Fruit fly (Drosophila melanogaster) whole organism, embryonic: Measurements from ENCODE around the gene wfs1.

ENCODE experiments used
- Abd-B ChIP-seq: fragments of 200-800 bp; sonication (Bioruptor generic); optimal IDR thresholded peaks from 2 replicates; lab custom pipeline; 2018; ENCODE audit warnings: missing biosample characterization, mild to moderate bottlenecking, missing genetic modification characterization, moderate library complexity
- B-H1 ChIP-seq: fragments of 200-800 bp; sonication (Bioruptor generic); IDR thresholded peaks from 3 replicates; pipeline ENCODE4 v1.3.6; 2022; ENCODE audit warnings: missing biosample characterization, missing genetic modification characterization
- CG10267 ChIP-seq: fragments of 200-800 bp; sonication (Bioruptor generic); optimal IDR thresholded peaks from 2 replicates; lab custom pipeline; 2018; ENCODE audit warnings: missing biosample characterization, mild to moderate bottlenecking, missing genetic modification characterization, moderate library complexity
- CG10979 ChIP-seq: fragments of 200-800 bp; sonication (Bioruptor generic); optimal IDR thresholded peaks from 2 replicates; lab custom pipeline; 2018; ENCODE audit warnings: missing biosample characterization, mild to moderate bottlenecking, missing genetic modification characterization, moderate library complexity
- CG12942 ChIP-seq: fragments of 200-800 bp; sonication (Bioruptor generic); optimal IDR thresholded peaks from 3 replicates; lab custom pipeline; 2016; ENCODE audit warnings: missing biosample characterization, missing genetic modification characterization
- CG13296 ChIP-seq: fragments of 200-800 bp; sonication (Bioruptor generic); optimal IDR thresholded peaks from 3 replicates; lab custom pipeline; 2018; ENCODE audit warnings: missing biosample characterization, mild to moderate bottlenecking, missing genetic modification characterization
- CG15514 ChIP-seq: fragments of 200-800 bp; sonication (Bioruptor generic); optimal IDR thresholded peaks from 3 replicates; lab custom pipeline; 2017; ENCODE audit warnings: missing biosample characterization, missing genetic modification characterization, mild to moderate bottlenecking, moderate library complexity, missing genetic modification reagents
- CG2712 ChIP-seq: fragments of 200-800 bp; optimal IDR thresholded peaks from 3 replicates; lab custom pipeline; 2019; ENCODE audit warnings: missing biosample characterization, mild to moderate bottlenecking, missing genetic modification characterization, moderate library complexity
- CG30431 ChIP-seq: fragments of 200-800 bp; sonication (Bioruptor generic); optimal IDR thresholded peaks from 2 replicates; lab custom pipeline; 2017; ENCODE audit warnings: missing biosample characterization, missing genetic modification characterization
- CG3065 ChIP-seq: fragments of 200-800 bp; sonication (Bioruptor generic); optimal IDR thresholded peaks from 2 replicates; lab custom pipeline; 2016; ENCODE audit warnings: missing biosample characterization, missing genetic modification characterization
- CG34376 ChIP-seq: fragments of 200-800 bp; sonication (Bioruptor generic); optimal IDR thresholded peaks from 2 replicates; lab custom pipeline; 2018; ENCODE audit warnings: missing biosample characterization, mild to moderate bottlenecking, missing genetic modification characterization
- CG4328 ChIP-seq: fragments of 200-800 bp; sonication (Bioruptor generic); optimal IDR thresholded peaks from 3 replicates; lab custom pipeline; 2017; ENCODE audit warnings: missing biosample characterization, missing genetic modification reagents, missing genetic modification characterization
- CG4617 ChIP-seq: fragments of 200-800 bp; sonication (Bioruptor generic); optimal IDR thresholded peaks from 3 replicates; lab custom pipeline; 2016; ENCODE audit warnings: missing biosample characterization, missing genetic modification characterization, borderline replicate concordance
- CG7372 ChIP-seq: fragments of 200-800 bp; sonication (Bioruptor generic); IDR thresholded peaks from 2 replicates; pipeline ENCODE4 v1.3.6; 2022; ENCODE audit warnings: missing biosample characterization, missing genetic modification characterization
- CG7963 ChIP-seq: fragments of 200-800 bp; sonication (Bioruptor generic); IDR thresholded peaks from 3 replicates; pipeline ENCODE4 v1.3.6; 2022; ENCODE audit warnings: missing biosample characterization, missing genetic modification characterization; ENCODE audit not compliant: partially characterized antibody
- CG8924 ChIP-seq: fragments of 200-800 bp; optimal IDR thresholded peaks from 3 replicates; lab custom pipeline; 2019; ENCODE audit warnings: missing biosample characterization, mild to moderate bottlenecking, missing genetic modification characterization, moderate library complexity
- CG9215 ChIP-seq: fragments of 200-800 bp; sonication (Bioruptor generic); IDR thresholded peaks from 2 replicates; pipeline ENCODE4 v1.3.6; 2022; ENCODE audit warnings: missing biosample characterization, missing genetic modification characterization
- CG9609 ChIP-seq: fragments of 200-800 bp; sonication (Bioruptor generic); optimal IDR thresholded peaks from 3 replicates; lab custom pipeline; 2016; ENCODE audit warnings: missing biosample characterization, missing genetic modification characterization
- D ChIP-seq, 2 experiments: fragments of 200-800 bp in 1 of 2; fragments of >200 bp in 1 of 2; sonication (Bioruptor generic) in 1 of 2; optimal IDR thresholded peaks; 2 replicates in 1 of 2; 3 replicates in 1 of 2; lab custom pipeline; 2017; ENCODE audit warnings: mild to moderate bottlenecking in 1 of 2, missing biosample characterization in 1 of 2, missing genetic modification characterization in 1 of 2, missing genetic modification reagents in 1 of 2
- Fer1 ChIP-seq: fragments of 200-800 bp; sonication (Bioruptor generic); optimal IDR thresholded peaks from 2 replicates; lab custom pipeline; 2017; ENCODE audit warnings: missing biosample characterization, mild to moderate bottlenecking, missing genetic modification characterization
- Meics ChIP-seq: fragments of 200-800 bp; sonication (Bioruptor generic); optimal IDR thresholded peaks from 2 replicates; lab custom pipeline; 2017; ENCODE audit warnings: missing biosample characterization, mild to moderate bottlenecking, missing genetic modification characterization
- NFAT ChIP-seq: fragments of 200-800 bp; sonication (Bioruptor generic); IDR thresholded peaks from 2 replicates; pipeline ENCODE4 v1.3.6; 2022; ENCODE audit warnings: missing biosample characterization, missing genetic modification characterization
- NfI ChIP-seq: fragments of 200-800 bp; sonication (Bioruptor generic); optimal IDR thresholded peaks from 3 replicates; lab custom pipeline; 2018; ENCODE audit warnings: missing biosample characterization, mild to moderate bottlenecking, missing genetic modification characterization, moderate library complexity
- Opbp ChIP-seq: fragments of 200-800 bp; sonication (Bioruptor generic); IDR thresholded peaks from 3 replicates; pipeline ENCODE4 v1.3.6; 2022; ENCODE audit warnings: missing biosample characterization, missing genetic modification characterization; ENCODE audit not compliant: partially characterized antibody
- Spps ChIP-seq: fragments of 200-800 bp; sonication (Bioruptor generic); optimal IDR thresholded peaks from 2 replicates; lab custom pipeline; 2018; ENCODE audit warnings: missing biosample characterization, mild to moderate bottlenecking, missing genetic modification characterization
- Sry-δ ChIP-seq: fragments of 200-800 bp; sonication (Bioruptor generic); optimal IDR thresholded peaks from 2 replicates; lab custom pipeline; 2016; ENCODE audit warnings: missing biosample characterization, missing genetic modification characterization
- amos ChIP-seq: fragments of 200-800 bp; sonication (Bioruptor generic); IDR thresholded peaks from 2 replicates; pipeline ENCODE4 v1.3.6; 2022; ENCODE audit warnings: missing biosample characterization, missing genetic modification characterization; ENCODE audit not compliant: partially characterized antibody
- chif ChIP-seq, 2 experiments: fragments of 200-800 bp; sonication (Bioruptor generic); optimal IDR thresholded peaks; 3 replicates each; lab custom pipeline; 2016; ENCODE audit warnings: missing biosample characterization in 2 of 2, missing genetic modification characterization in 2 of 2
- dysf ChIP-seq: fragments of 200-800 bp; sonication (Bioruptor generic); IDR thresholded peaks from 3 replicates; pipeline ENCODE4 v1.3.6; 2022; ENCODE audit warnings: missing biosample characterization, missing genetic modification characterization
- eve ChIP-seq, 2 experiments: fragments of >200 bp; optimal IDR thresholded peaks; 2 replicates each; lab custom pipeline; 2017; ENCODE audit warnings: missing biosample characterization in 2 of 2, missing genetic modification characterization in 2 of 2
- ewg ChIP-seq: fragments of 200-800 bp; sonication (Bioruptor generic); optimal IDR thresholded peaks from 3 replicates; lab custom pipeline; 2017; ENCODE audit warnings: mild to moderate bottlenecking, missing biosample characterization, missing genetic modification reagents, missing genetic modification characterization
- exex ChIP-seq: fragments of 200-800 bp; sonication (Bioruptor generic); optimal IDR thresholded peaks from 4 replicates; lab custom pipeline; 2018; ENCODE audit warnings: missing biosample characterization, mild to moderate bottlenecking, missing genetic modification characterization, moderate library complexity
- fd102C ChIP-seq: fragments of 200-800 bp; sonication (Bioruptor generic); optimal IDR thresholded peaks from 2 replicates; lab custom pipeline; 2018; ENCODE audit warnings: missing biosample characterization, mild to moderate bottlenecking, missing genetic modification characterization, moderate library complexity
- fd3F ChIP-seq: fragments of 200-800 bp; sonication (Bioruptor generic); optimal IDR thresholded peaks from 2 replicates; lab custom pipeline; 2018; ENCODE audit warnings: missing biosample characterization, mild to moderate bottlenecking, missing genetic modification characterization, moderate library complexity
- ftz-f1 ChIP-seq: fragments of 200-800 bp; sonication (Bioruptor generic); optimal IDR thresholded peaks from 2 replicates; lab custom pipeline; 2016; ENCODE audit warnings: missing biosample characterization, missing genetic modification characterization
- gce ChIP-seq: fragments of 200-800 bp; sonication (Bioruptor generic); IDR thresholded peaks from 3 replicates; pipeline ENCODE4 v1.3.6; 2022; ENCODE audit warnings: missing biosample characterization, missing genetic modification characterization
- gro ChIP-seq: fragments of 200-800 bp; sonication (Bioruptor generic); optimal IDR thresholded peaks from 2 replicates; lab custom pipeline; 2016; ENCODE audit warnings: missing biosample characterization, missing genetic modification characterization
- ind ChIP-seq: fragments of 200-800 bp; sonication (Bioruptor generic); optimal IDR thresholded peaks from 3 replicates; lab custom pipeline; 2016; ENCODE audit warnings: missing biosample characterization, missing genetic modification characterization
- inv ChIP-seq: fragments of 200-800 bp; sonication (Bioruptor generic); IDR thresholded peaks from 2 replicates; pipeline ENCODE4 v1.3.6; 2022; ENCODE audit warnings: missing biosample characterization, missing genetic modification characterization; ENCODE audit not compliant: partially characterized antibody
- jing ChIP-seq: fragments of 200-800 bp; sonication (Bioruptor generic); optimal IDR thresholded peaks from 2 replicates; lab custom pipeline; 2018; ENCODE audit warnings: missing biosample characterization, mild to moderate bottlenecking, missing genetic modification characterization
- nau ChIP-seq: fragments of 200-800 bp; sonication (Bioruptor generic); optimal IDR thresholded peaks from 3 replicates; lab custom pipeline; 2017; ENCODE audit warnings: missing biosample characterization, mild to moderate bottlenecking, missing genetic modification characterization, missing genetic modification reagents
- nerfin-1 ChIP-seq: fragments of 200-800 bp; sonication (Bioruptor generic); optimal IDR thresholded peaks from 3 replicates; lab custom pipeline; 2019; ENCODE audit warnings: missing biosample characterization, mild to moderate bottlenecking, missing genetic modification characterization, moderate library complexity
- nerfin-2 ChIP-seq: fragments of 200-800 bp; sonication (Bioruptor generic); IDR thresholded peaks from 2 replicates; pipeline ENCODE4 v1.3.6; 2022; ENCODE audit warnings: missing biosample characterization, missing genetic modification characterization; ENCODE audit not compliant: partially characterized antibody
- slou ChIP-seq: fragments of 200-800 bp; sonication (Bioruptor generic); optimal IDR thresholded peaks from 3 replicates; lab custom pipeline; 2016; ENCODE audit warnings: missing biosample characterization, missing genetic modification characterization
- tin ChIP-seq: fragments of 200-800 bp; sonication (Bioruptor generic); optimal IDR thresholded peaks from 3 replicates; lab custom pipeline; 2016; ENCODE audit warnings: missing biosample characterization, missing genetic modification characterization
- tll ChIP-seq, 2 experiments: fragments of 200-800 bp in 1 of 2; fragments of >200 bp in 1 of 2; sonication (Bioruptor generic) in 1 of 2; optimal IDR thresholded peaks; 2 replicates each; lab custom pipeline; 2017 to 2019; ENCODE audit warnings: missing biosample characterization in 2 of 2, missing genetic modification characterization in 2 of 2, mild to moderate bottlenecking in 1 of 2, moderate library complexity in 1 of 2
- twi ChIP-seq: fragments of 200-800 bp; optimal IDR thresholded peaks from 2 replicates; lab custom pipeline; 2019; ENCODE audit warnings: missing biosample characterization, mild to moderate bottlenecking, missing genetic modification characterization, moderate library complexity
- zfh1 ChIP-seq: fragments of 200-800 bp; sonication (Bioruptor generic); IDR thresholded peaks from 3 replicates; pipeline ENCODE4 v1.3.6; 2022; ENCODE audit warnings: missing biosample characterization, missing genetic modification characterization
- zfh2 ChIP-seq: fragments of 200-800 bp; sonication (Bioruptor generic); optimal IDR thresholded peaks from 2 replicates; lab custom pipeline; 2016; ENCODE audit warnings: missing biosample characterization, missing genetic modification characterization

wfs1 gene

DNA sequence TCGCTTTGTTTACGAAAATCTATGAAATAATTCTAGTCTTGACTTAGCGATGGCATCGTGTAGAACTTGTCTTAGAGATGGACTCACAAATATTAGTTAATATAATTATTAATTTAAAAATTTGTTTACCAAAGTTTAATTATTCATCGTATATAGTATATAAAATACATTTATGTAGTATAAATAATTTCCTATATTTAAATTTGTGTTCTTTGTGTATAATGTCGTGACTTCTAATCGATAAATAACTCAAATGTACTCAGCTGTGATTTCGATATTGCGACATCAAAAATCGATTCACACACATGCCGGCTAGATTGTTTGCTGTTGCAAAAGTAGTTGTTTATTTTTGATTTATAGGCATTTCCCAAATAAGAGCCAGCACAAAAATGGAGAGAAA, at the start of gene wfs1, which contains the start of gene Nup133 (continued):
- TF ChIP-seq Fer1 (no peak), B-H1 (GFP tag; lab: Robert Waterston, UW) (peak; percentile 25; the same call in 1 of the 3 replicates), CG4328 (GFP tag; lab: Kevin White, UChicago) (peak; percentile 62), CG30431 (no peak), twi (tag; lab: Kevin White, UChicago) (peak; percentile 80), CG9215 (peak; percentile 64), exex (tag; lab: Kevin White, UChicago) (peak; percentile 39), ind (GFP tag; lab: Kevin White, UChicago) (peak; percentile 72), fd3F (GFP tag; lab: Kevin White, UChicago) (peak; percentile 74), gro (no peak), Abd-B (GFP tag; lab: Kevin White, UChicago) (peak; percentile 68), NFAT (GFP tag; lab: Robert Waterston, UW) (0 out of 2 replicates have a peak, but pooled peaks have one; percentile 40), CG34376 (GFP tag; lab: Kevin White, UChicago) (peak; percentile 25), CG4617 (GFP tag; lab: Kevin White, UChicago) (peak; percentile 64), slou (no peak), Meics (GFP tag; lab: Kevin White, UChicago) (peak; percentile 76), nerfin-1 (tag; lab: Kevin White, UChicago) (peak; percentile 85), NfI (GFP tag; lab: Kevin White, UChicago) (peak; percentile 63), CG15514 (GFP tag; lab: Kevin White, UChicago) (peak; percentile 60), Spps (tag; lab: Kevin White, UChicago) (peak; percentile 67), eve (GFP tag; optimal IDR thresholded peaks at IDR 0.05; lab: Kevin White, UChicago) (no peak), inv (GFP tag; lab: Robert Waterston, UW) (peak; percentile 81), nerfin-2 (GFP tag; lab: Robert Waterston, UW) (peak; percentile 58), zfh1 (GFP tag; lab: Robert Waterston, UW) (peak; percentile 65; the same call in 2 of the 3 replicates), CG7372 (GFP tag; lab: Robert Waterston, UW) (peak; percentile 65), tin (GFP tag; lab: Kevin White, UChicago) (peak; percentile 70), CG7963 (peak; percentile 52; the same call in 1 of the 3 replicates), Opbp (GFP tag; lab: Robert Waterston, UW) (peak; percentile 67; the same call in 2 of the 3 replicates), CG8924 (tag; lab: Kevin White, UChicago) (peak; percentile 91), CG10267 (tag; lab: Kevin White, UChicago) (peak; percentile 87), dysf (peak; percentile 62; the same call in 1 of the 3 replicates), chif (GFP tag; optimal IDR thresholded peaks at IDR 0.05; lab: Kevin White, UChicago) (no peak), gce (GFP tag; lab: Robert Waterston, UW) (no peak), ewg (peak; percentile 46), nau (GFP tag; lab: Kevin White, UChicago) (no peak), fd102C (peak; percentile 1), CG10979 (peak; percentile 83), CG13296 (GFP tag; lab: Kevin White, UChicago) (peak; percentile 70), zfh2 (GFP tag; lab: Kevin White, UChicago) (peak; percentile 28), amos (GFP tag; lab: Robert Waterston, UW) (peak; percentile 74), D (optimal IDR thresholded peaks at IDR 0.05; lab: Kevin White, UChicago) (no peak), D (GFP tag; optimal IDR thresholded peaks at IDR 0.05; lab: Kevin White, UChicago) (peak; percentile 60), jing (no peak), Sry-δ (GFP tag; lab: Kevin White, UChicago) (peak; percentile 72), CG3065 (GFP tag; lab: Kevin White, UChicago) (peak; percentile 34), CG2712 (peak; percentile 92), ftz-f1 (GFP tag; lab: Kevin White, UChicago) (no peak), tll (GFP tag; optimal IDR thresholded peaks at IDR 0.05; lab: Kevin White, UChicago) (peak in 1 of 2 experiments; percentile 43), CG9609 (GFP tag; lab: Kevin White, UChicago) (no peak), CG12942 (peak; percentile 72)
